Worm (Caenorhabditis elegans) whole organism, L1 larva: ENCODE results near the gene F07A11.5.

Experiments used
- ama-1 ChIP-seq: fragments of 150-350 bp; optimal IDR thresholded peaks from 2 replicates; lab custom pipeline; 2014
- blmp-1 ChIP-seq: fragments of 150-350 bp; optimal IDR thresholded peaks from 2 replicates; lab custom pipeline; 2014; ENCODE audit warnings: missing biosample characterization, missing genetic modification characterization
- ceh-63 ChIP-seq: fragments of 200-800 bp; sonication (Bioruptor generic); optimal IDR thresholded peaks from 2 replicates; lab custom pipeline; 2018; ENCODE audit warnings: mild to moderate bottlenecking, missing genetic modification characterization, missing compliant biosample characterization
- ceh-8 ChIP-seq: fragments of 200-800 bp; sonication (Bioruptor generic); optimal IDR thresholded peaks from 2 replicates; lab custom pipeline; 2018; ENCODE audit warnings: mild to moderate bottlenecking, missing genetic modification characterization, moderate library complexity, missing compliant biosample characterization
- ceh-82 ChIP-seq, 3 experiments: fragments of 150-350 bp in 1 of 3; sonication (generic microtip) in 2 of 3; optimal IDR thresholded peaks; 2 replicates each; lab custom pipeline; 2014 to 2017; ENCODE audit warnings: missing biosample characterization in 3 of 3, missing genetic modification characterization in 3 of 3
- dpl-1 ChIP-seq, 3 experiments: fragments of 150-350 bp in 2 of 3; sonication (generic microtip) in 1 of 3; optimal IDR thresholded peaks; 2 replicates each; lab custom pipeline; 2014 to 2017; ENCODE audit warnings: missing biosample characterization in 3 of 3, missing genetic modification characterization in 3 of 3, missing genetic modification reagents in 3 of 3
- dsc-1 ChIP-seq: sonication (generic microtip); optimal IDR thresholded peaks from 2 replicates; lab custom pipeline; 2016; ENCODE audit warnings: mild to moderate bottlenecking, missing genetic modification characterization, missing compliant biosample characterization
- efl-1 ChIP-seq, 4 experiments: fragments of 150-350 bp; optimal IDR thresholded peaks in 3 of 4; peaks in 1 of 4; 1 replicate in 1 of 4; 2 replicates in 3 of 4; lab custom pipeline; 2014; ENCODE audit warnings: missing biosample characterization in 2 of 4, missing genetic modification characterization in 2 of 4, missing genetic modification reagents in 2 of 4
- egl-13 ChIP-seq: sonication (generic microtip); optimal IDR thresholded peaks from 2 replicates; lab custom pipeline; 2016; ENCODE audit warnings: missing genotype, missing genetic modification reagents, missing genetic modification characterization, missing compliant biosample characterization
- ets-5 ChIP-seq: fragments of 200-800 bp; sonication (Bioruptor generic); IDR thresholded peaks from 2 replicates; pipeline ENCODE4 v1.3.6; 2022; ENCODE audit warnings: missing genetic modification characterization, missing compliant biosample characterization
- fkh-10 ChIP-seq: sonication (generic microtip); optimal IDR thresholded peaks from 2 replicates; lab custom pipeline; 2017; ENCODE audit warnings: missing biosample characterization, missing genetic modification reagents, missing genetic modification characterization
- fkh-4 ChIP-seq: sonication (generic microtip); optimal IDR thresholded peaks from 2 replicates; lab custom pipeline; 2016; ENCODE audit warnings: missing compliant biosample characterization, missing genetic modification characterization, borderline replicate concordance
- fos-1 ChIP-seq: fragments of 150-350 bp; optimal IDR thresholded peaks from 2 replicates; lab custom pipeline; 2014; ENCODE audit warnings: missing biosample characterization, missing genetic modification characterization
- hlh-17 ChIP-seq: fragments of 200-800 bp; sonication (Bioruptor generic); optimal IDR thresholded peaks from 2 replicates; lab custom pipeline; 2018; ENCODE audit warnings: missing genetic modification characterization, mild to moderate bottlenecking, missing compliant biosample characterization, moderate library complexity, borderline replicate concordance
- hlh-4 ChIP-seq: sonication (generic microtip); optimal IDR thresholded peaks from 2 replicates; lab custom pipeline; 2016; ENCODE audit warnings: mild to moderate bottlenecking, missing genetic modification characterization, missing compliant biosample characterization
- isw-1 ChIP-seq: fragments of 200-800 bp; sonication (Bioruptor generic); IDR thresholded peaks from 2 replicates; pipeline ENCODE4 v1.3.6; 2022; ENCODE audit warnings: missing genetic modification characterization, missing compliant biosample characterization
- jun-1 ChIP-seq: fragments of 150-350 bp; optimal IDR thresholded peaks from 2 replicates; lab custom pipeline; 2014; ENCODE audit warnings: missing biosample characterization, missing genetic modification reagents, missing genetic modification characterization
- lin-13 ChIP-seq: fragments of 150-350 bp; optimal IDR thresholded peaks from 2 replicates; lab custom pipeline; 2014; ENCODE audit warnings: missing biosample characterization, missing genetic modification reagents, missing genetic modification characterization
- lin-39 ChIP-seq: fragments of 150-350 bp; optimal IDR thresholded peaks from 2 replicates; lab custom pipeline; 2014; ENCODE audit warnings: missing biosample characterization, missing genetic modification reagents, missing genetic modification characterization
- lir-3 ChIP-seq: sonication (generic microtip); optimal IDR thresholded peaks from 2 replicates; lab custom pipeline; 2016; ENCODE audit warnings: mild to moderate bottlenecking, missing genetic modification characterization, moderate library complexity, missing compliant biosample characterization; ENCODE audit not compliant: poor library complexity
- mab-9 ChIP-seq: fragments of 200-800 bp; sonication (Bioruptor generic); IDR thresholded peaks from 2 replicates; pipeline ENCODE4 v1.3.6; 2022; ENCODE audit warnings: missing genetic modification reagents, missing genetic modification characterization, missing compliant biosample characterization
- mep-1 ChIP-seq: fragments of 150-350 bp; optimal IDR thresholded peaks from 2 replicates; lab custom pipeline; 2014; ENCODE audit warnings: missing biosample characterization, missing genetic modification characterization
- nhr-11 ChIP-seq: fragments of 150-350 bp; optimal IDR thresholded peaks from 2 replicates; lab custom pipeline; 2014; ENCODE audit warnings: missing biosample characterization, missing genetic modification characterization
- nhr-12 ChIP-seq: sonication (generic microtip); optimal IDR thresholded peaks from 2 replicates; lab custom pipeline; 2017; ENCODE audit warnings: missing biosample characterization, missing genetic modification characterization
- nhr-20 ChIP-seq: sonication (generic microtip); optimal IDR thresholded peaks from 2 replicates; lab custom pipeline; 2016; ENCODE audit warnings: mild to moderate bottlenecking, missing genetic modification characterization, missing compliant biosample characterization
- nhr-237 ChIP-seq: fragments of 150-350 bp; optimal IDR thresholded peaks from 2 replicates; lab custom pipeline; 2014; ENCODE audit warnings: missing biosample characterization, missing genetic modification characterization
- nhr-28 ChIP-seq: fragments of 150-350 bp; optimal IDR thresholded peaks from 2 replicates; lab custom pipeline; 2014; ENCODE audit warnings: missing biosample characterization, missing genetic modification characterization
- nhr-47 ChIP-seq: sonication (generic microtip); optimal IDR thresholded peaks from 2 replicates; lab custom pipeline; 2016; ENCODE audit warnings: mild to moderate bottlenecking, missing genetic modification characterization, moderate library complexity, missing compliant biosample characterization
- nhr-71 ChIP-seq: sonication (generic microtip); optimal IDR thresholded peaks from 2 replicates; lab custom pipeline; 2016; ENCODE audit warnings: mild to moderate bottlenecking, missing genetic modification characterization, moderate library complexity, missing compliant biosample characterization
- nhr-76 ChIP-seq: sonication (generic microtip); optimal IDR thresholded peaks from 2 replicates; lab custom pipeline; 2017; ENCODE audit warnings: missing biosample characterization, missing genetic modification characterization
- nhr-84 ChIP-seq: sonication (generic microtip); optimal IDR thresholded peaks from 2 replicates; lab custom pipeline; 2017; ENCODE audit warnings: missing biosample characterization, missing genetic modification characterization
- pqm-1 ChIP-seq: sonication (generic microtip); optimal IDR thresholded peaks from 3 replicates; lab custom pipeline; 2017; ENCODE audit warnings: missing biosample characterization, missing genetic modification characterization
- skn-1 ChIP-seq: fragments of 150-350 bp; optimal IDR thresholded peaks from 2 replicates; lab custom pipeline; 2014; ENCODE audit warnings: missing biosample characterization, missing genetic modification characterization
- snpc-4 ChIP-seq: fragments of 150-350 bp; optimal IDR thresholded peaks from 2 replicates; lab custom pipeline; 2014; ENCODE audit warnings: missing biosample characterization, missing genetic modification characterization
- snu-23 ChIP-seq: sonication (generic microtip); optimal IDR thresholded peaks from 2 replicates; lab custom pipeline; 2016; ENCODE audit warnings: missing genetic modification characterization, missing compliant biosample characterization
- sox-4 ChIP-seq: sonication (generic microtip); optimal IDR thresholded peaks from 2 replicates; lab custom pipeline; 2016; ENCODE audit warnings: missing genetic modification characterization, missing compliant biosample characterization
- sptf-1 ChIP-seq: fragments of 150-350 bp; optimal IDR thresholded peaks from 2 replicates; lab custom pipeline; 2014; ENCODE audit warnings: missing biosample characterization, missing genetic modification characterization
- sup-37 ChIP-seq: fragments of 200-800 bp; sonication (Bioruptor generic); optimal IDR thresholded peaks from 2 replicates; lab custom pipeline; 2018; ENCODE audit warnings: mild to moderate bottlenecking, missing genetic modification characterization, missing compliant biosample characterization
- unc-130 ChIP-seq: fragments of 150-350 bp; optimal IDR thresholded peaks from 2 replicates; lab custom pipeline; 2017; ENCODE audit warnings: missing biosample characterization, missing genetic modification characterization, inconsistent platforms
- unc-30 ChIP-seq: sonication (generic microtip); optimal IDR thresholded peaks from 2 replicates; lab custom pipeline; 2017; ENCODE audit warnings: missing biosample characterization, missing genetic modification characterization
- unc-62 ChIP-seq: fragments of 150-350 bp; optimal IDR thresholded peaks from 2 replicates; lab custom pipeline; 2014; ENCODE audit warnings: missing biosample characterization, missing genetic modification reagents, missing genetic modification characterization
- unc-86 ChIP-seq: sonication (generic microtip); optimal IDR thresholded peaks from 2 replicates; lab custom pipeline; 2016; ENCODE audit warnings: missing genetic modification characterization, missing compliant biosample characterization
- vab-15 ChIP-seq: sonication (generic microtip); optimal IDR thresholded peaks from 2 replicates; lab custom pipeline; 2017; ENCODE audit warnings: missing genotype, mild to moderate bottlenecking, missing genetic modification characterization, missing compliant biosample characterization
- xbp-1 ChIP-seq: sonication (generic microtip); optimal IDR thresholded peaks from 2 replicates; lab custom pipeline; 2016; ENCODE audit warnings: missing genetic modification characterization, missing compliant biosample characterization
- zag-1 ChIP-seq: fragments of 150-350 bp; optimal IDR thresholded peaks from 2 replicates; lab custom pipeline; 2014; ENCODE audit warnings: missing biosample characterization, missing genetic modification characterization
- zip-4 ChIP-seq: fragments of 200-800 bp; sonication (Bioruptor generic); optimal IDR thresholded peaks from 2 replicates; lab custom pipeline; 2018; ENCODE audit warnings: mild to moderate bottlenecking, missing genetic modification characterization, moderate library complexity, missing compliant biosample characterization

Gene F07A11.5

DNA sequence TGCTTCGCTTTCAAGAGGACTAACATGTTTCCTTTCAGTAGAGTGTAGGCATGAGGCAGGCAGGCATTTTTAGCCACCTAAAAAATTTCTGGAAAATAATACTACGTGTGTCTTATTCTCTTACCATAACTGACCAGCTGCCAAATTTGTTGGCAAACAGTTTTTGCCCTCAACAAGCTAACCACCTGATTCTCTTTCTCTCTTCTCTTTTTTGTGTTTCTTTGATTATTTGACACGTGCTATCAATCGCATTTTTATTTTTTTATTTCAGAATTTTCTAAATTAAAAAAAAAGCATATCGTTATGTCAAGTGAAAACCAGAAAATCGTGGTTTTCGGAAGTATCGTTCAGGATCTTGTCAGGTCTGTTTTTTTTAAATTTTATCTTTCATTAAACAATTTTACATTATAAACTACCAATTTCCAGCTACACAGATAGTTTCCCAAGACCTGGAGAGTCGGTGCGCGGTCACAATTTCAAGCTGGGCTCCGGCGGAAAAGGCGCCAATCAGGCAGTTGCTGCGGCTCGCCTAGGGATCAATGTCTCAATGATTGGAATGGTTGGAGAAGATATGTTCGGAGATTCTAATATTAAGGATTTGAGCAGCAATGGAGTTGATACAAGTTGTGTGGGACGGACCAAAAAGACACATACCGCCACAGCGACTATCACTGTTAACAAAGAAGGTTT lies at the start of gene F07A11.5:
F07A11.5 (plus strand) TSS at position 267 of the 690 bp plus-strand sequence.
- TF ChIP-seq unc-130 (tag; lab: Kevin White, UChicago) (no peak), sptf-1 (no peak), efl-1 (optimal IDR thresholded peaks at IDR 0.05; lab: Kevin White, UChicago) (no peak), efl-1 (GFP tag; optimal IDR thresholded peaks at IDR 0.05 in 1 of 2; lab: Kevin White, UChicago) (peak in 1 of 2 experiments; percentile 52), jun-1 (no peak)
- TF ChIP-seq, all 84 proteins: peak for 1

DNA sequence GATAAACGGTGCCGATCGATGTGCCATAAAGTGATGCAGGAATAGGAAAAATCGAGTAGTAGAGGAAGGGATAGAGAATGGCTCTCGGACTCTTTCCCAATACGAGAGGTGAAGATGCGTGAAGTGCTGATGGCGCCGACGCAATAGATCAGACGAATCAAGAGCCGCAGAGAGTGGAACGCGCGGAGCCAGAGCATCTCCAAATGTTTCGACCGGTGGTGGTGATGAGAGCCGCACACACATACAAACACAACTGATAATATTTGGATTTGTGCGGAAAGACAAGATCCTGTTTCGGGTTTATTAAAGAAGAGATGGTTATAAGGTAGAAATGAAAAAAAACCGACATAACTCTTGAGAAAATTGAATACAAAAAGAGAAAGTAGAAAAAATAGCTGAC lies 48.0 kb upstream of the F07A11.5 start, which contains the start of gene F54D5.15:
F54D5.15 (minus strand) TSS at position 101 of the 400 bp plus-strand sequence.
- TF ChIP-seq nhr-47, result no peak
- TF ChIP-seq unc-86 (tag; lab: Kevin White, UChicago), result no peak
- TF ChIP-seq nhr-20 (tag; lab: Kevin White, UChicago), result no peak
- TF ChIP-seq hlh-17, result no peak
- no peak for TF ChIP-seq nhr-84 (tag; lab: Kevin White, UChicago)
- no peak for TF ChIP-seq ceh-82 (tag; optimal IDR thresholded peaks at IDR 0.05; lab: Kevin White, UChicago)
- no peak for TF ChIP-seq unc-130 (tag; lab: Kevin White, UChicago)
- no peak for TF ChIP-seq ceh-8 (GFP tag; lab: Kevin White, UChicago)
- no peak for TF ChIP-seq sox-4
- no peak for TF ChIP-seq nhr-28 (tag; lab: Kevin White, UChicago)
- TF ChIP-seq nhr-71, result no peak
- TF ChIP-seq zag-1 (tag; lab: Kevin White, UChicago), result no peak
- TF ChIP-seq mab-9 (GFP tag; lab: Robert Waterston, UW), result no peak
- no peak for TF ChIP-seq ets-5
- no peak for TF ChIP-seq efl-1 (optimal IDR thresholded peaks at IDR 0.05; lab: Kevin White, UChicago)
- no peak for TF ChIP-seq efl-1 (GFP tag; optimal IDR thresholded peaks at IDR 0.05 in 1 of 2; lab: Kevin White, UChicago)
- TF ChIP-seq sup-37 (GFP tag; lab: Kevin White, UChicago), result no peak

DNA sequence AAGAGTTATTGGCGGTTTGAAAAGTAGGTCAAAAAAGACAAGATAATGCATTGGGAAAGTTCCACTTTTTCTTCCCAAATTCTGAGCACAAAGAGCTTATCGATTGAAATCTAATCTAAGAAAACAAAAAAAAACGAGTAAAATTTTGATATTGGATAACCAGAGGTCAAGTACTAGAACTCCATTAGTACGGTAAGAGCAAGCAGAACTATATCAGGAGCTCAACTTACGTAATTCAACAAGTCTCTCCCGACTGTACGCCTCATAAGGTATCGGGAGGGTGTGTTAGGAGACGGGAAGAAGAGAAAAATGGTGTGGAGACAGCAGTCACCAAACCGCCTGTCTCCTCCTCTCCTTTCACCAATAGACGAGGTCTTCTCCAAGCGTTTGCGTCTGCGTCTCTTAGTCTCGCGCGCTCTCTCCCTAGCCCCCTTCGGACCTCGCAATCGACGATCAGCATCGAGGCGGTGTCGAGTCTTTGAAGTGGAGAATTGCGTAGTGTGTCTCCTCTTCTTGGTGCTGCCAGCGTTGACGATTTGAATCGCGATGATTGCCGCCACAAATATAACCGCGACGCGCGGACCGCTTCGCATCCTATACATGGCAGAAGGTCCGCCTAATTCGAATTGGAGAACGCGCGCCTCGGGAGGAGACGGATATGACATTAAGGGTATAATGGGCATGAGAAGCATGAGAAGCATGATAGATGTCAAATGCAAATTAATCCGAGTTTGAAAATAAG lies 45.0 kb upstream of the F07A11.5 start, which contains the start of gene F54D5.5:
F54D5.5 (minus strand) TSS at position 51 of the 742 bp plus-strand sequence.
- TF ChIP-seq lin-13 (GFP tag; lab: Kevin White, UChicago) (no peak), fos-1 (tag; lab: Kevin White, UChicago) (no peak), zip-4 (GFP tag; lab: Kevin White, UChicago) (no peak), isw-1 (GFP tag; lab: Robert Waterston, UW) (no peak; the same call in 1 of the 2 replicates), snpc-4 (no peak), ets-5 (no peak), blmp-1 (tag; lab: Kevin White, UChicago) (no peak), dsc-1 (tag; lab: Kevin White, UChicago) (no peak), nhr-11 (tag; lab: Kevin White, UChicago) (no peak), dpl-1 (GFP tag; optimal IDR thresholded peaks at IDR 0.05; lab: Kevin White, UChicago) (peak in 2 of 3 experiments; percentile 22 to 75), snu-23 (GFP tag; lab: Kevin White, UChicago) (peak; percentile 9), fkh-4 (tag; lab: Kevin White, UChicago) (no peak), skn-1 (tag; lab: Kevin White, UChicago) (no peak), egl-13 (peak; percentile 8), unc-30 (no peak), hlh-4 (tag; lab: Kevin White, UChicago) (no peak), vab-15 (tag; lab: Kevin White, UChicago) (no peak), unc-62 (GFP tag; lab: Kevin White, UChicago) (no peak), mep-1 (peak; percentile 44), lir-3 (no peak), nhr-237 (tag; lab: Kevin White, UChicago) (no peak), ceh-63 (GFP tag; lab: Kevin White, UChicago) (no peak), nhr-20 (tag; lab: Kevin White, UChicago) (no peak), nhr-47 (no peak), ama-1 (lab: Kevin White, UChicago) (no peak), lin-39 (tag; lab: Kevin White, UChicago) (no peak), nhr-76 (tag; lab: Kevin White, UChicago) (no peak), pqm-1 (tag; lab: Kevin White, UChicago) (no peak), sup-37 (GFP tag; lab: Kevin White, UChicago) (no peak), fkh-10 (GFP tag; lab: Kevin White, UChicago) (no peak), mab-9 (GFP tag; lab: Robert Waterston, UW) (no peak), sox-4 (no peak), xbp-1 (tag; lab: Kevin White, UChicago) (no peak), nhr-12 (tag; lab: Kevin White, UChicago) (no peak)
